Fruit fly (Drosophila melanogaster): Measurements from ENCODE around the gene CG11668.

- TF ChIP-seq dsf (GFP tag; optimal IDR thresholded peaks at IDR 0.05; ENCODE audit: borderline replicate concordance) (no peak), tai (GFP tag; optimal IDR thresholded peaks at IDR 0.05) (no peak), psq (GFP tag; optimal IDR thresholded peaks at IDR 0.05) (no peak), foxo (GFP tag; optimal IDR thresholded peaks at IDR 0.05) (no peak), Hr78 (GFP tag; optimal IDR thresholded peaks at IDR 0.05) (no peak), Rel (GFP tag; optimal IDR thresholded peaks at IDR 0.05) (no peak), Rel (tag; optimal IDR thresholded peaks at IDR 0.05) (no peak), h (GFP tag; optimal IDR thresholded peaks at IDR 0.05) (no peak), OdsH (GFP tag; optimal IDR thresholded peaks at IDR 0.05) (no peak), br (GFP tag; optimal IDR thresholded peaks at IDR 0.05) (no peak), sage (GFP tag; optimal IDR thresholded peaks at IDR 0.05) (no peak), Abd-B (GFP tag; optimal IDR thresholded peaks at IDR 0.05) (no peak)
These were observed 47.7 kb downstream of the CG11668 start, which contains the start of gene CG43063 for dm6 chr3R:13085924-13086323.

Data from whole organism, wandering third instar larva.